Worm (Caenorhabditis elegans): ENCODE data around the gene C13G5.2.

C13G5.2 gene

DNA sequence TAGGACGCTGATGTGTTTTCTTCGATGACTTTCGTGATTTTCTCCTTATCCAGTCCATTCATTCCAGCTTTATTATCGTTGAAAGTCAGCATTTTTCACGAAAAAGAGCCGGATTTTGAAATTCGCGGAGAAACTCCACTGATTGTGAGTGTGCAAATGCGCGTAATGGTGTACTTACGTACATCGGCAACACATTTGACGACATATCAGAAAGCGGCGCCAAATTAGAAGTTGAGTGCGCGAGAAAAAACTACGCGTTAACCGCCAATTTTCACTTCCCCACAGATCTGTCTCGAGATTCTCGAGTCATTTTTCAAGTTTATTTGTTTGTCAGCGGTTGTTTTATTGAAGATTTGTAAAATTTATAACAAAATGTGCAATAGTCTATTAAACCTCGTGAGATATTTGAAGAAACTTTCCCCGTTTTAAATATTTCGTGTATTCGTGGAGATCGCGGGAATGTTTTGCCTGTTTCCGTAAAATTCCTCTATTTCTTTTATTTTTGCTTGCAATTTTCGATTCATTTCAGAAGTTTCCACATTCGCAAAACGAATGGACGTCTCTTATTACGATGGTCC is 10.2 kb upstream of the C13G5.2 start, which contains the start of the genes polk-1 and gpr-1:
polk-1 (minus strand) TSS at position 186 of the 578 bp plus-strand sequence.
gpr-1 (plus strand) TSS at position 528 of the 578 bp plus-strand sequence.
- no peak for TF ChIP-seq nhr-237 (tag; optimal IDR thresholded peaks at IDR 0.05)
- TF ChIP-seq lin-38 (GFP tag; IDR thresholded peaks at IDR 0.05), result peak; percentile 54
- TF ChIP-seq dpl-1 (GFP tag; optimal IDR thresholded peaks at IDR 0.05), result peak; percentile 72
- peak; percentile 3 for TF ChIP-seq lin-13 (GFP tag; optimal IDR thresholded peaks at IDR 0.05)

DNA sequence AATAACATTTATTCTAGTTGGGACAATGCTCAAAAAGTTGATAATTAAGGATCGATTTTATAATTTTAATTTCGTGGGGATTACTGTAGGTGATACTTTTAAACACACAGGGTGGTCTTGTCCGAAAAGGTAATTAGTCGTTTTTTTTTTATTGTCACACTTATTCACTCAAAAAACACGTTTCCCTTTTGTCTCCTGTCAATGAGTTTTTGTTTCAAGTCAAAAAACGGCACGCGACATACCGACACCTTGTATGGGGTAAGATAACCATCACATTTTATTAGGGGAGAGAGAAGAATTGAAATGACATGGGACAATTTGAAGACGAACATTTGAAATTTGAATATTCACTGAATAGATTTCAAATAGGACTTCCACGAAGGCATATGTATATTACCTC is 6.9 kb upstream of the C13G5.2 start:
- TF ChIP-seq Y105C5A.15 (GFP tag; IDR thresholded peaks at IDR 0.05), result no peak
- peak in 1 of 2 experiments; percentile 51 for TF ChIP-seq unc-62 (GFP tag; optimal IDR thresholded peaks at IDR 0.05 in 1 of 2)
- no peak for TF ChIP-seq unc-62 (tag; optimal IDR thresholded peaks at IDR 0.05)

DNA sequence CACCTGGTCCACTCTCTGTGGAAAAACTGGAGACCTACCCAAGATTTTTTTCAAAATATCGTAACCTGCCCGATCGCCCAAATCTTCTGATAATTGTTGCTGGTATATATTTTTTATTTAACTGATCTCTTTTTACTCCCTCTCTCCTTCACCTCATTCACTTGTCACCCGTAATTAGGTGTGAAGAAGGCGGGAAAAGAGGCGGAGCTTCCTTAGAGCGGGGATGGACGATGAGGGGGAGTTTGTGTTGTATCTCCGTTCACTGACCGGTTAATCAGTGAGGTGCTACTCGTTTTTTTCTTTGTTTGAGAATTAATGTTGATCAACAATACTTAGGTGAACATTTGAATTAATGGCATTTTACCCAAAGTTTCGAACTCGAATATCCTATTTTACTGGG is 4.2 kb upstream of the C13G5.2 start, which contains the start of gene ceh-16:
ceh-16 (plus strand) TSS at position 301 of the 400 bp plus-strand sequence.
- TF ChIP-seq cey-2 (tag; optimal IDR thresholded peaks at IDR 0.05; ENCODE audit: borderline replicate concordance, insufficient read depth) (no peak), sdz-12 (GFP tag; optimal IDR thresholded peaks at IDR 0.05) (no peak), php-3 (GFP tag; IDR thresholded peaks at IDR 0.05) (no peak), aha-1 (tag) (no peak), F37D6.2 (tag; optimal IDR thresholded peaks at IDR 0.05) (no peak), tag-97 (GFP tag; IDR thresholded peaks at IDR 0.05) (no peak), R02D3.7 (tag; optimal IDR thresholded peaks at IDR 0.05) (no peak), duxl-1 (tag; optimal IDR thresholded peaks at IDR 0.05; ENCODE audit: poor library complexity) (no peak), ctbp-1 (GFP tag; IDR thresholded peaks at IDR 0.05) (no peak), zip-2 (tag; optimal IDR thresholded peaks at IDR 0.05) (no peak), Y105C5A.15 (GFP tag; IDR thresholded peaks at IDR 0.05) (no peak), daf-12 (tag; optimal IDR thresholded peaks at IDR 0.05) (no peak), zip-11 (GFP tag; IDR thresholded peaks at IDR 0.05) (no peak), Y48G9A.11 (GFP tag; IDR thresholded peaks at IDR 0.05) (no peak), nhr-111 (GFP tag; optimal IDR thresholded peaks at IDR 0.05) (no peak)

DNA sequence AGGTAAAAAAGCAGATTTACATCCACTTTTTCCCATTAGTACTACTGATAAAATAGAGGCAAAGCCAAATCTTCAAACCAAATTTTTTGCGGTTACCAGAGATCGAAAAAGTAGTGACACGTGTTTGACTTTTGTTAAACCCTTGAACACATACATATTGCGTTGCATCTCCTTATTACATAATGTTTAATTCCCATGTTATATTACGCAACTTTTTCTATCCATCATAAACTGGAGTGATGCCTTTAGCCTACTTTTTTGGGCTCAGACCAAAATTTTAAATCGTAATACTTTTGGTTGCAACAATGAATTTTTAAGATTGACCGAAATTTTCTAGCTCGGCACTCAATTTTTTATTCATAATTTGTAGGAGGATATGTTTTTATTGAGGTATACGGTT is 3.7 kb upstream of the C13G5.2 start:
- TF ChIP-seq egl-43 (GFP tag; IDR thresholded peaks at IDR 0.05), result no peak
- TF ChIP-seq nhr-10 (tag; optimal IDR thresholded peaks at IDR 0.05), result no peak
- no peak for TF ChIP-seq lin-13 (GFP tag; optimal IDR thresholded peaks at IDR 0.05)
- TF ChIP-seq F49E8.2 (tag; optimal IDR thresholded peaks at IDR 0.05; ENCODE audit: borderline replicate concordance), result no peak
- no peak for TF ChIP-seq hif-1 (tag; optimal IDR thresholded peaks at IDR 0.05)
- TF ChIP-seq hmg-1.1 (GFP tag; IDR thresholded peaks at IDR 0.05), result no peak
- no peak for TF ChIP-seq zip-2 (tag; optimal IDR thresholded peaks at IDR 0.05)
- no peak for TF ChIP-seq F44E2.7 (GFP tag; IDR thresholded peaks at IDR 0.05)
- no peak for TF ChIP-seq ztf-11 (tag; optimal IDR thresholded peaks at IDR 0.05)
- no peak for TF ChIP-seq dmd-8 (GFP tag; IDR thresholded peaks at IDR 0.05)
- no peak for TF ChIP-seq ceh-82 (tag; optimal IDR thresholded peaks at IDR 0.05)
- TF ChIP-seq nhr-6 (tag; optimal IDR thresholded peaks at IDR 0.05), result no peak
- TF ChIP-seq spr-3 (GFP tag; optimal IDR thresholded peaks at IDR 0.05), result no peak
- no peak for TF ChIP-seq jun-1 (tag; optimal IDR thresholded peaks at IDR 0.05)
- no peak for TF ChIP-seq D1046.2 (GFP tag; IDR thresholded peaks at IDR 0.05)
- TF ChIP-seq F26F4.8 (GFP tag; conservative IDR thresholded peaks at IDR 0.05), result no peak

DNA sequence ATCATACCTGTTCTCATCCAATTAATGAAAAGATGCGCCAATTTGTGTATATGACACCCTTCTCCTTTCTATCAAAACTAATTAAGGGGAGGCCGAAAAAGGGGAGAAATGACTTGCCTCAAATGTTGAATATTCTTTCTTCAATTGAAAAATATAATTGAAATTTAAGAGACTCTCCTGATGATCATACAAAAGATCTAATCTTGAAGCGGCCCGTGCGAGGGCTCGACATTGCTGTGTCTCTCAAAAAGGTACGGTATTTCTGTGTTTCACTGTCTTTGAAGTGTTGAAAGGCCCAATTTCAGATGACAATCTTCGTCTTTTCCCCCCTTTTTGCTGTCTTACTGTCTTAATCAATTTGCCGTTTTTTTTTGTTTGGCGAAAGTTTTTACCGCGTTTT is 2.7 kb upstream of the C13G5.2 start:
- no peak for TF ChIP-seq nhr-6 (tag; optimal IDR thresholded peaks at IDR 0.05)
- no peak for TF ChIP-seq nhr-25 (tag; optimal IDR thresholded peaks at IDR 0.05; ENCODE audit: borderline replicate concordance, insufficient read depth)
- no peak for TF ChIP-seq lin-29 (GFP tag; IDR thresholded peaks at IDR 0.05)
- TF ChIP-seq F10B5.3 (tag; optimal IDR thresholded peaks at IDR 0.05), result no peak
- TF ChIP-seq hlh-30 (tag; optimal IDR thresholded peaks at IDR 0.05; ENCODE audit: insufficient read depth), result no peak
- no peak for TF ChIP-seq F37D6.2 (tag; optimal IDR thresholded peaks at IDR 0.05)
- no peak for TF ChIP-seq aha-1 (tag)
- TF ChIP-seq nhr-48 (tag; optimal IDR thresholded peaks at IDR 0.05), result no peak
- TF ChIP-seq Y75B8A.6 (GFP tag; IDR thresholded peaks at IDR 0.05), result no peak
- TF ChIP-seq lin-13 (GFP tag; optimal IDR thresholded peaks at IDR 0.05), result no peak
- TF ChIP-seq saeg-2 (GFP tag; IDR thresholded peaks at IDR 0.05), result no peak
- no peak for TF ChIP-seq egl-27 (tag; optimal IDR thresholded peaks at IDR 0.05)
